Worm (Caenorhabditis elegans) whole organism, L4/young adult: Measurements from ENCODE around the gene T09A5.4.
A peak's percentile ranks its signal among the peaks of the same experiment; 100 is the strongest.

Experiments
- W03F9.2 ChIP-seq: fragments of 150-350 bp; optimal IDR thresholded peaks from 2 replicates; lab custom pipeline; 2014; ENCODE audit warnings: missing biosample characterization, missing genetic modification characterization
- dao-5 ChIP-seq: sonication (generic microtip); optimal IDR thresholded peaks from 2 replicates; lab custom pipeline; 2016; ENCODE audit warnings: missing genotype, missing genetic modification characterization, moderate library complexity, missing compliant biosample characterization
- him-1 ChIP-seq: sonication (generic microtip); optimal IDR thresholded peaks from 2 replicates; lab custom pipeline; 2016; ENCODE audit warnings: missing genotype, missing genetic modification reagents, missing genetic modification characterization, missing compliant biosample characterization

- TF ChIP-seq him-1 (tag; lab: Kevin White, UChicago) (peak; percentile 30), W03F9.2 (tag; lab: Kevin White, UChicago) (no peak), dao-5 (no peak)
Measured at ce11 chrII:7891869-7892615, 46.1 kb downstream of the T09A5.4 start.
